Fruit fly (Drosophila melanogaster): ENCODE data around the gene FucTB.

FucTB gene

DNA sequence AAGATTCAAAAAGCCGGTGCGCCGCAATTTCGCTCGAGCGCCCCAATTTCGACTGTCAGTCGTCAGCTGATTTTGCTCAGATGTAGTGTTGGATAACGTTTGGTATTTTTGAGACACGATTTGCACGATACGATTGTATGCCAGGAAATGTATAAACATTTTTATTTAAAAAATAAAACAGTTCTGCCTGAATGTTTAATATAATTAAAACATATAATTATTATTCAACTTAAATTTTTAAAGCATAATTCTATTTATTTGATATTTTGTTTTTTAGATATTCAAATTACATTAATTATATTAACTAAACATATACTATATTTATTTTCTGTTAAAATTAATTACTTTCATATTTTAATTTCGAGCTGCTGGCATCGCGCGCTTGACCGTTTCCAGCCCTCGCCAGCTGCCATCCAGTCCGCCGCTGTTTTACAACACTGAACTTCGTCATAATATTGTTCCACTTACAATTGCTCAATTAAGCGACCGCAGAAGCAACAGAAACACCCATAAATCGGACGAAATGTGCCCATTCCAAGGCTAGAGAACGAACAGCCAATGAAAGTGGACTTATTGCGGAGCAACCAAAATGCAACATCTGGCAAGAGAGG is at the start of gene FucTB, which contains the start of gene scat (continued):
- TF ChIP-seq CG10366 (GFP tag; IDR thresholded peaks at IDR 0.05) (peak; percentile 89), CG32772 (GFP tag; IDR thresholded peaks at IDR 0.05) (peak; percentile 94), CG31224 (GFP tag; IDR thresholded peaks at IDR 0.05) (peak; percentile 85), sc (optimal IDR thresholded peaks at IDR 0.05) (no peak), sc (GFP tag; optimal IDR thresholded peaks at IDR 0.05) (peak; percentile 83), CG17328 (GFP tag; IDR thresholded peaks at IDR 0.05) (peak; percentile 86), CG34422 (GFP tag; IDR thresholded peaks at IDR 0.05) (peak; percentile 93; the same call in 2 of the 3 replicates), abd-A (tag; optimal IDR thresholded peaks at IDR 0.05) (no peak), ttk (GFP tag; IDR thresholded peaks at IDR 0.05) (peak; percentile 91), pum (GFP tag; optimal IDR thresholded peaks at IDR 0.05) (peak; percentile 71), Atf6 (GFP tag; IDR thresholded peaks at IDR 0.05) (peak; percentile 76), Sin3A (optimal IDR thresholded peaks at IDR 0.05) (peak; percentile 7), mld (GFP tag; IDR thresholded peaks at IDR 0.05; ENCODE audit: partially characterized antibody) (no peak), CG18764 (GFP tag; optimal IDR thresholded peaks at IDR 0.05) (peak; percentile 98), odd (GFP tag; optimal IDR thresholded peaks at IDR 0.05) (peak; percentile 78), CG4730 (GFP tag; IDR thresholded peaks at IDR 0.05) (peak; percentile 86), CG14860 (GFP tag; IDR thresholded peaks at IDR 0.05; ENCODE audit: partially characterized antibody) (no peak), Mrtf (GFP tag; IDR thresholded peaks at IDR 0.05) (peak; percentile 92), H15 (GFP tag; IDR thresholded peaks at IDR 0.05) (peak; percentile 91; the same call in 2 of the 3 replicates), hkb (optimal IDR thresholded peaks at IDR 0.05) (no peak), hkb (GFP tag; IDR thresholded peaks at IDR 0.05) (peak; percentile 77), trem (tag; optimal IDR thresholded peaks at IDR 0.05) (peak; percentile 76), CG4707 (GFP tag; optimal IDR thresholded peaks at IDR 0.05) (no peak), CG30403 (GFP tag; optimal IDR thresholded peaks at IDR 0.05) (peak; percentile 96), Gsc (GFP tag; IDR thresholded peaks at IDR 0.05) (peak; percentile 76), ATbp (GFP tag; optimal IDR thresholded peaks at IDR 0.05) (peak; percentile 66), CG18011 (GFP tag; optimal IDR thresholded peaks at IDR 0.05) (peak; percentile 67), p53 (GFP tag; optimal IDR thresholded peaks at IDR 0.05) (no peak), CG9876 (GFP tag; optimal IDR thresholded peaks at IDR 0.05) (peak; percentile 59), vnd (GFP tag; IDR thresholded peaks at IDR 0.05; ENCODE audit: partially characterized antibody) (peak; percentile 49; the same call in 1 of the 3 replicates), CG7372 (GFP tag; IDR thresholded peaks at IDR 0.05) (peak; percentile 91), HLHmδ (GFP tag; optimal IDR thresholded peaks at IDR 0.05) (no peak), CG9727 (GFP tag; optimal IDR thresholded peaks at IDR 0.05) (peak; percentile 96), bbx (GFP tag; IDR thresholded peaks at IDR 0.05; ENCODE audit: partially characterized antibody) (peak; percentile 23; the same call in 1 of the 2 replicates), tup (GFP tag; optimal IDR thresholded peaks at IDR 0.05) (peak; percentile 47), Adf1 (GFP tag; IDR thresholded peaks at IDR 0.05) (peak; percentile 63), tap (tag; optimal IDR thresholded peaks at IDR 0.05) (peak; percentile 71), ato (GFP tag; IDR thresholded peaks at IDR 0.05; ENCODE audit: partially characterized antibody) (no peak), CG12769 (tag; optimal IDR thresholded peaks at IDR 0.05) (no peak), knrl (GFP tag; IDR thresholded peaks at IDR 0.05; ENCODE audit: partially characterized antibody) (peak; percentile 79), pho (GFP tag; optimal IDR thresholded peaks at IDR 0.05) (peak; percentile 72), ewg (GFP tag; optimal IDR thresholded peaks at IDR 0.05) (peak; percentile 88), sens (GFP tag) (peak; percentile 70), fru (optimal IDR thresholded peaks at IDR 0.05) (no peak), Stat92E (GFP tag; optimal IDR thresholded peaks at IDR 0.05) (no peak), esg (GFP tag; conservative IDR thresholded peaks at IDR 0.05) (peak; percentile 91), pzg (GFP tag; optimal IDR thresholded peaks at IDR 0.05) (peak; percentile 22), CG2202 (tag; optimal IDR thresholded peaks at IDR 0.05) (peak; percentile 72), GATAe (GFP tag; conservative IDR thresholded peaks at IDR 0.05) (peak; percentile 67), ab (GFP tag; optimal IDR thresholded peaks at IDR 0.05) (peak; percentile 41), chm (GFP tag; IDR thresholded peaks at IDR 0.05) (no peak)
